Fruit fly (Drosophila melanogaster) whole organism, embryonic: ENCODE results near the gene nAChRalpha7.

ENCODE experiments used
- BtbVII ChIP-seq: fragments of 200-800 bp; sonication (Bioruptor generic); optimal IDR thresholded peaks from 3 replicates; lab custom pipeline; 2017; ENCODE audit warnings: missing biosample characterization, mild to moderate bottlenecking, missing genetic modification characterization
- CG10147 ChIP-seq: fragments of 200-800 bp; sonication (Bioruptor generic); optimal IDR thresholded peaks from 2 replicates; lab custom pipeline; 2019; ENCODE audit warnings: missing biosample characterization, mild to moderate bottlenecking, missing genetic modification characterization, moderate library complexity
- CG10462 ChIP-seq: fragments of 200-800 bp; sonication (Bioruptor generic); optimal IDR thresholded peaks from 2 replicates; lab custom pipeline; 2016; ENCODE audit warnings: missing biosample characterization, missing genetic modification characterization
- CG10543 ChIP-seq: fragments of 200-800 bp; sonication (Bioruptor generic); optimal IDR thresholded peaks from 3 replicates; lab custom pipeline; 2017; ENCODE audit warnings: missing biosample characterization, mild to moderate bottlenecking, missing genetic modification characterization, moderate library complexity
- CG11247 ChIP-seq: fragments of 200-800 bp; sonication (Bioruptor generic); IDR thresholded peaks from 2 replicates; pipeline ENCODE4 v1.3.6; 2022; ENCODE audit warnings: missing biosample characterization, missing genetic modification characterization
- CG13287 ChIP-seq: fragments of 200-800 bp; sonication (Bioruptor generic); IDR thresholded peaks from 2 replicates; pipeline ENCODE4 v1.3.6; 2022; ENCODE audit warnings: missing biosample characterization, missing genetic modification characterization; ENCODE audit not compliant: partially characterized antibody
- CG14710 ChIP-seq: fragments of 200-800 bp; sonication (Bioruptor generic); optimal IDR thresholded peaks from 3 replicates; lab custom pipeline; 2019; ENCODE audit warnings: missing biosample characterization, mild to moderate bottlenecking, missing genetic modification characterization, moderate library complexity
- CG15073 ChIP-seq: fragments of 200-800 bp; sonication (Bioruptor generic); optimal IDR thresholded peaks from 2 replicates; lab custom pipeline; 2016; ENCODE audit warnings: missing biosample characterization, missing genetic modification characterization
- CG17829 ChIP-seq: fragments of 200-800 bp; optimal IDR thresholded peaks from 2 replicates; lab custom pipeline; 2019; ENCODE audit warnings: missing biosample characterization, mild to moderate bottlenecking, missing genetic modification characterization, moderate library complexity
- CG31365 ChIP-seq: fragments of 200-800 bp; sonication (Bioruptor generic); optimal IDR thresholded peaks from 2 replicates; lab custom pipeline; 2018; ENCODE audit warnings: missing biosample characterization, mild to moderate bottlenecking, missing genetic modification characterization
- CG4404 ChIP-seq: fragments of 200-800 bp; sonication (Bioruptor generic); IDR thresholded peaks from 2 replicates; pipeline ENCODE4 v1.3.6; 2022; ENCODE audit warnings: missing biosample characterization, missing genetic modification characterization
- CG6854 ChIP-seq: fragments of 200-800 bp; sonication (Bioruptor generic); optimal IDR thresholded peaks from 3 replicates; lab custom pipeline; 2017; ENCODE audit warnings: missing biosample characterization, mild to moderate bottlenecking, missing genetic modification characterization
- CG7357 ChIP-seq: fragments of 200-800 bp; sonication (Bioruptor generic); IDR thresholded peaks from 3 replicates; pipeline ENCODE4 v1.3.6; 2022; ENCODE audit warnings: missing biosample characterization, missing genetic modification characterization
- CG8089 ChIP-seq: fragments of 200-800 bp; sonication (Bioruptor generic); optimal IDR thresholded peaks from 3 replicates; lab custom pipeline; 2016; ENCODE audit warnings: missing biosample characterization, missing genetic modification characterization
- CG9727 ChIP-seq: fragments of 200-800 bp; sonication (Bioruptor generic); optimal IDR thresholded peaks from 3 replicates; lab custom pipeline; 2017; ENCODE audit warnings: missing biosample characterization, mild to moderate bottlenecking, missing genetic modification characterization
- Dek ChIP-seq: fragments of 200-800 bp; sonication (Bioruptor generic); optimal IDR thresholded peaks from 3 replicates; lab custom pipeline; 2019; ENCODE audit warnings: missing biosample characterization, mild to moderate bottlenecking, missing genetic modification characterization, moderate library complexity
- E2f2 ChIP-seq: fragments of 200-800 bp; sonication (Bioruptor generic); IDR thresholded peaks from 2 replicates; pipeline ENCODE4 v1.3.6; 2022; ENCODE audit warnings: missing biosample characterization, missing genetic modification characterization
- Fer1 ChIP-seq: fragments of 200-800 bp; sonication (Bioruptor generic); optimal IDR thresholded peaks from 2 replicates; lab custom pipeline; 2017; ENCODE audit warnings: missing biosample characterization, mild to moderate bottlenecking, missing genetic modification characterization
- Hand ChIP-seq: fragments of 200-800 bp; sonication (Bioruptor generic); optimal IDR thresholded peaks from 2 replicates; lab custom pipeline; 2017; ENCODE audit warnings: mild to moderate bottlenecking, missing biosample characterization, missing genetic modification reagents, missing genetic modification characterization
- HmgZ ChIP-seq: fragments of 200-800 bp; sonication (Bioruptor generic); optimal IDR thresholded peaks from 2 replicates; lab custom pipeline; 2018; ENCODE audit warnings: missing biosample characterization, mild to moderate bottlenecking, missing genetic modification characterization
- Hmr ChIP-seq: fragments of 200-800 bp; sonication (Bioruptor generic); optimal IDR thresholded peaks from 3 replicates; lab custom pipeline; 2017; ENCODE audit warnings: mild to moderate bottlenecking, missing biosample characterization, missing genetic modification reagents, missing genetic modification characterization
- Hmx ChIP-seq: fragments of 200-800 bp; sonication (Bioruptor generic); optimal IDR thresholded peaks from 2 replicates; lab custom pipeline; 2016; ENCODE audit warnings: missing biosample characterization, missing genetic modification characterization
- Hr51 ChIP-seq, 2 experiments: fragments of 200-800 bp; sonication (Bioruptor generic); optimal IDR thresholded peaks; 2 replicates in 1 of 2; 3 replicates in 1 of 2; lab custom pipeline; 2016 to 2018; ENCODE audit warnings: missing biosample characterization in 2 of 2, missing genetic modification characterization in 2 of 2, mild to moderate bottlenecking in 1 of 2, moderate library complexity in 1 of 2
- Jarid2 ChIP-seq: fragments of 200-800 bp; sonication (Bioruptor generic); optimal IDR thresholded peaks from 3 replicates; lab custom pipeline; 2017; ENCODE audit warnings: mild to moderate bottlenecking, missing biosample characterization, missing genetic modification reagents, missing genetic modification characterization
- MTF-1 ChIP-seq: fragments of 200-800 bp; sonication (Bioruptor generic); optimal IDR thresholded peaks from 2 replicates; lab custom pipeline; 2018; ENCODE audit warnings: missing biosample characterization, mild to moderate bottlenecking, missing genetic modification characterization, borderline replicate concordance
- Med ChIP-seq: fragments of 200-800 bp; sonication (Bioruptor generic); peaks from one replicate; lab custom pipeline; 2016; ENCODE audit warnings: missing biosample characterization, missing genetic modification characterization, mild to moderate bottlenecking, inconsistent platforms, moderate library complexity
- NfI ChIP-seq: fragments of 200-800 bp; sonication (Bioruptor generic); optimal IDR thresholded peaks from 3 replicates; lab custom pipeline; 2018; ENCODE audit warnings: missing biosample characterization, mild to moderate bottlenecking, missing genetic modification characterization, moderate library complexity
- Pdp1 ChIP-seq, 2 experiments: fragments of 200-800 bp; sonication (Bioruptor generic); optimal IDR thresholded peaks; 3 replicates each; lab custom pipeline; 2016; ENCODE audit warnings: missing biosample characterization in 2 of 2, missing genetic modification characterization in 2 of 2, mild to moderate bottlenecking in 1 of 2, moderate library complexity in 1 of 2
- Poxn ChIP-seq: fragments of 200-800 bp; sonication (Bioruptor generic); IDR thresholded peaks from 2 replicates; pipeline ENCODE4 v1.3.6; 2022; ENCODE audit warnings: missing biosample characterization, missing genetic modification characterization
- Sry-β ChIP-seq: fragments of 200-800 bp; sonication (Bioruptor generic); optimal IDR thresholded peaks from 2 replicates; lab custom pipeline; 2018; ENCODE audit warnings: missing biosample characterization, mild to moderate bottlenecking, missing genetic modification characterization, moderate library complexity
- Ssrp ChIP-seq: fragments of 200-800 bp; sonication (Bioruptor generic); optimal IDR thresholded peaks from 2 replicates; lab custom pipeline; 2018; ENCODE audit warnings: missing biosample characterization, mild to moderate bottlenecking, missing genetic modification characterization, moderate library complexity
- Vsx1 ChIP-seq: fragments of 200-800 bp; sonication (Bioruptor generic); optimal IDR thresholded peaks from 2 replicates; lab custom pipeline; 2017; ENCODE audit warnings: missing biosample characterization, mild to moderate bottlenecking, missing genetic modification characterization, missing genetic modification reagents
- Xbp1 ChIP-seq: fragments of 200-800 bp; sonication (Bioruptor generic); optimal IDR thresholded peaks from 3 replicates; lab custom pipeline; 2016; ENCODE audit warnings: missing biosample characterization, mild to moderate bottlenecking, missing genetic modification characterization
- caup ChIP-seq: fragments of 200-800 bp; sonication (Bioruptor generic); optimal IDR thresholded peaks from 3 replicates; lab custom pipeline; 2017; ENCODE audit warnings: missing biosample characterization, mild to moderate bottlenecking, missing genetic modification characterization, moderate library complexity; ENCODE audit not compliant: severe bottlenecking
- ewg ChIP-seq: fragments of 200-800 bp; sonication (Bioruptor generic); optimal IDR thresholded peaks from 3 replicates; lab custom pipeline; 2017; ENCODE audit warnings: mild to moderate bottlenecking, missing biosample characterization, missing genetic modification reagents, missing genetic modification characterization
- gcm ChIP-seq: fragments of 200-800 bp; sonication (Bioruptor generic); optimal IDR thresholded peaks from 2 replicates; lab custom pipeline; 2019; ENCODE audit warnings: missing biosample characterization, mild to moderate bottlenecking, missing genetic modification characterization, moderate library complexity
- hbn ChIP-seq: fragments of 200-800 bp; sonication (Bioruptor generic); IDR thresholded peaks from 2 replicates; pipeline ENCODE4 v1.3.6; 2022; ENCODE audit warnings: missing biosample characterization, missing genetic modification characterization; ENCODE audit not compliant: partially characterized antibody
- ind ChIP-seq: fragments of 200-800 bp; sonication (Bioruptor generic); optimal IDR thresholded peaks from 3 replicates; lab custom pipeline; 2016; ENCODE audit warnings: missing biosample characterization, missing genetic modification characterization
- kay ChIP-seq: fragments of 200-800 bp; sonication (Bioruptor generic); optimal IDR thresholded peaks from 2 replicates; lab custom pipeline; 2016; ENCODE audit warnings: missing biosample characterization, missing genetic modification characterization
- lmd ChIP-seq: fragments of 200-800 bp; sonication (Bioruptor generic); IDR thresholded peaks from 2 replicates; pipeline ENCODE4 v1.3.6; 2022; ENCODE audit warnings: missing biosample characterization, missing genetic modification characterization
- maf-S ChIP-seq: fragments of 200-800 bp; sonication (Bioruptor generic); optimal IDR thresholded peaks from 2 replicates; lab custom pipeline; 2016; ENCODE audit warnings: missing biosample characterization, missing genetic modification characterization
- pfk ChIP-seq: fragments of 200-800 bp; sonication (Bioruptor generic); optimal IDR thresholded peaks from 2 replicates; lab custom pipeline; 2018; ENCODE audit warnings: missing biosample characterization, mild to moderate bottlenecking, missing genetic modification characterization, moderate library complexity
- pita ChIP-seq: fragments of 200-800 bp; sonication (Bioruptor generic); optimal IDR thresholded peaks from 2 replicates; lab custom pipeline; 2017; ENCODE audit warnings: missing biosample characterization, mild to moderate bottlenecking, missing genetic modification characterization
- pzg ChIP-seq: fragments of 200-800 bp; sonication (Bioruptor generic); optimal IDR thresholded peaks from 3 replicates; lab custom pipeline; 2018; ENCODE audit warnings: missing biosample characterization, mild to moderate bottlenecking, missing genetic modification characterization, moderate library complexity
- rib ChIP-seq: fragments of 200-800 bp; sonication (Bioruptor generic); IDR thresholded peaks from 2 replicates; pipeline ENCODE4 v1.3.6; 2022; ENCODE audit warnings: missing biosample characterization, missing genetic modification characterization
- sd ChIP-seq: fragments of 200-800 bp; sonication (Bioruptor generic); optimal IDR thresholded peaks from 3 replicates; lab custom pipeline; 2018; ENCODE audit warnings: missing biosample characterization, mild to moderate bottlenecking, missing genetic modification characterization, moderate library complexity
- tin ChIP-seq: fragments of 200-800 bp; sonication (Bioruptor generic); optimal IDR thresholded peaks from 3 replicates; lab custom pipeline; 2016; ENCODE audit warnings: missing biosample characterization, missing genetic modification characterization
- zfh2 ChIP-seq: fragments of 200-800 bp; sonication (Bioruptor generic); optimal IDR thresholded peaks from 2 replicates; lab custom pipeline; 2016; ENCODE audit warnings: missing biosample characterization, missing genetic modification characterization

The nAChRalpha7 gene

DNA sequence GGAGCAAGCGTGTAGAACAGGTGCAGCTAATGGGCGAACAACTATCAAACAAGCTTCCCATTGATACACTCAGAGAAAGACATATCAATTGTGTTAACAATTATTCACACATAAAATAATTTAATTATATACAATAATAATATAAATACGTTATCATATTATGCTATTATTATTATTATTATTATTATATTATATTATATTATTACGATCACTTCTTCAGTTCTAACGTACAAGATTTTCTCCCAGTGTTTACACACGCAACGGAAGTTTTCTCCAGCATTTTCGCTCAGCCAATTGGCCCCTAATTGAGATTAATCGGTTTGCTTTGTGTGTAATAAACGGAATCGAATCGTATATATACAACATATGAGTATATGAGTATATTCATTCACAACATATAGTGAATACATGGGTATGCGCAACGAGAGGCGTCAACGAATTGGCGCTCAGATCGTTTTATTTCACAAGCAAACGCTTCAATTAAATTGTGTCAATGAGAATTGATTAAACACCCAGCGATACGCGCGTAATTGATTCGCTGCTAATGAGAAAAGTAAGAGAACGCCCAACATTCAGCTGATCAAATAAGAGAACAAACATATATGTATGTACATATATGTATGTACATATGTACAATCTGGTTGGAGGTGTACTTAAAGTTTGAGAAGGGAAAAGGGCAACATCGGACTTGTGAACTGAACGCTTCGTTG is 31.0 kb downstream of the nAChRalpha7 start (continued):
- TF ChIP-seq CG10543 (GFP tag; lab: Kevin White, UChicago) (peak; percentile 34), CG31365 (tag; lab: Kevin White, UChicago) (no peak), Hand (GFP tag; lab: Kevin White, UChicago) (peak; percentile 71), gcm (GFP tag; lab: Kevin White, UChicago) (peak; percentile 57), CG8089 (no peak), Ssrp (peak; percentile 54), CG11247 (GFP tag; lab: Robert Waterston, UW) (0 out of 2 replicates have a peak, but pooled peaks have one; percentile 17), Jarid2 (GFP tag; lab: Kevin White, UChicago) (peak; percentile 1), CG10147 (GFP tag; lab: Kevin White, UChicago) (peak; percentile 58), kay (no peak), Med (GFP tag; lab: Kevin White, UChicago) (no peak), Poxn (no peak), NfI (GFP tag; lab: Kevin White, UChicago) (peak; percentile 50), CG4404 (GFP tag; lab: Robert Waterston, UW) (0 out of 2 replicates have a peak, but pooled peaks have one; percentile 18), ind (GFP tag; lab: Kevin White, UChicago) (peak; percentile 37), Hmr (GFP tag; lab: Kevin White, UChicago) (peak; percentile 64), Fer1 (peak; percentile 75), MTF-1 (GFP tag; lab: Kevin White, UChicago) (no peak), rib (GFP tag; lab: Robert Waterston, UW) (no peak), E2f2 (GFP tag; lab: Robert Waterston, UW) (peak; percentile 38; the same call in 1 of the 2 replicates), BtbVII (GFP tag; lab: Kevin White, UChicago) (peak; percentile 54), ewg (peak; percentile 12), Hmx (GFP tag; lab: Kevin White, UChicago) (no peak), CG14710 (tag; lab: Kevin White, UChicago) (peak; percentile 56), maf-S (GFP tag; lab: Kevin White, UChicago) (no peak), zfh2 (GFP tag; lab: Kevin White, UChicago) (no peak), Sry-β (GFP tag; lab: Kevin White, UChicago) (no peak), Vsx1 (GFP tag; lab: Kevin White, UChicago) (peak; percentile 43), pzg (GFP tag; lab: Kevin White, UChicago) (no peak), Dek (tag; lab: Kevin White, UChicago) (peak; percentile 45), hbn (GFP tag; lab: Robert Waterston, UW) (no peak), CG13287 (GFP tag; lab: Robert Waterston, UW) (no peak), Hr51 (GFP tag; optimal IDR thresholded peaks at IDR 0.05; lab: Kevin White, UChicago) (peak in 1 of 2 experiments; percentile 80), sd (tag; lab: Kevin White, UChicago) (no peak), pfk (no peak), HmgZ (peak; percentile 1), CG17829 (tag; lab: Kevin White, UChicago) (peak; percentile 76), CG15073 (GFP tag; lab: Kevin White, UChicago) (no peak), CG10462 (no peak), Pdp1 (GFP tag; optimal IDR thresholded peaks at IDR 0.05; lab: Kevin White, UChicago) (peak in 1 of 2 experiments; percentile 2), lmd (GFP tag; lab: Robert Waterston, UW) (peak; percentile 56), CG9727 (GFP tag; lab: Kevin White, UChicago) (peak; percentile 70), Xbp1 (GFP tag; lab: Kevin White, UChicago) (peak; percentile 23), pita (GFP tag; lab: Kevin White, UChicago) (no peak), CG6854 (GFP tag; lab: Kevin White, UChicago) (no peak), caup (GFP tag; lab: Kevin White, UChicago) (peak; percentile 61), tin (GFP tag; lab: Kevin White, UChicago) (peak; percentile 0), CG7357 (no peak)
